Fruit fly (Drosophila melanogaster) whole organism, embryonic: ENCODE measurements around the gene dob.

ENCODE experiments used
- Atf3 ChIP-seq: fragments of 200-800 bp; sonication (Bioruptor generic); optimal IDR thresholded peaks from 3 replicates; lab custom pipeline; 2016; ENCODE audit warnings: missing biosample characterization, missing genetic modification characterization
- B-H2 ChIP-seq: fragments of 200-800 bp; sonication (Bioruptor generic); optimal IDR thresholded peaks from 2 replicates; lab custom pipeline; 2018; ENCODE audit warnings: missing biosample characterization, mild to moderate bottlenecking, missing genetic modification characterization
- CG10565 ChIP-seq: fragments of 200-800 bp; sonication (Bioruptor generic); optimal IDR thresholded peaks from 3 replicates; lab custom pipeline; 2016; ENCODE audit warnings: missing biosample characterization, mild to moderate bottlenecking, missing genetic modification characterization
- CG11398 ChIP-seq: fragments of 200-800 bp; sonication (Bioruptor generic); optimal IDR thresholded peaks from 2 replicates; lab custom pipeline; 2016; ENCODE audit warnings: missing biosample characterization, missing genetic modification characterization
- CG12769 ChIP-seq: fragments of 200-800 bp; sonication (Bioruptor generic); optimal IDR thresholded peaks from 2 replicates; lab custom pipeline; 2019; ENCODE audit warnings: missing biosample characterization, mild to moderate bottlenecking, missing genetic modification characterization, moderate library complexity
- CG12942 ChIP-seq: fragments of 200-800 bp; sonication (Bioruptor generic); optimal IDR thresholded peaks from 3 replicates; lab custom pipeline; 2016; ENCODE audit warnings: missing biosample characterization, missing genetic modification characterization
- CG14667 ChIP-seq: fragments of 200-800 bp; sonication (Bioruptor generic); IDR thresholded peaks from 2 replicates; pipeline ENCODE4 v1.3.6; 2022; ENCODE audit warnings: missing biosample characterization, missing genetic modification characterization
- CG14860 ChIP-seq: fragments of 200-800 bp; sonication (Bioruptor generic); IDR thresholded peaks from 3 replicates; pipeline ENCODE4 v1.3.6; 2022; ENCODE audit warnings: missing biosample characterization, missing genetic modification characterization; ENCODE audit not compliant: partially characterized antibody
- CG14965 ChIP-seq: fragments of 200-800 bp; sonication (Bioruptor generic); optimal IDR thresholded peaks from 2 replicates; lab custom pipeline; 2016; ENCODE audit warnings: missing biosample characterization, missing genetic modification characterization, borderline replicate concordance
- CG15601 ChIP-seq: fragments of 200-800 bp; sonication (Bioruptor generic); optimal IDR thresholded peaks from 3 replicates; lab custom pipeline; 2019; ENCODE audit warnings: missing biosample characterization, mild to moderate bottlenecking, missing genetic modification characterization, moderate library complexity
- CG1603 ChIP-seq: fragments of 200-800 bp; sonication (Bioruptor generic); optimal IDR thresholded peaks from 2 replicates; lab custom pipeline; 2019; ENCODE audit warnings: missing biosample characterization, mild to moderate bottlenecking, missing genetic modification characterization, moderate library complexity
- CG16863 ChIP-seq: fragments of 200-800 bp; sonication (Bioruptor generic); optimal IDR thresholded peaks from 3 replicates; lab custom pipeline; 2016; ENCODE audit warnings: missing biosample characterization, missing genetic modification characterization
- CG18262 ChIP-seq: fragments of 200-800 bp; optimal IDR thresholded peaks from 3 replicates; lab custom pipeline; 2019; ENCODE audit warnings: missing biosample characterization, mild to moderate bottlenecking, missing genetic modification characterization, moderate library complexity
- CG3726 ChIP-seq: fragments of 200-800 bp; sonication (Bioruptor generic); IDR thresholded peaks from 3 replicates; pipeline ENCODE4, ENCODE4 v1.3.6; 2022; ENCODE audit warnings: missing biosample characterization, missing genetic modification characterization
- CG6689 ChIP-seq: fragments of 200-800 bp; sonication (Bioruptor generic); IDR thresholded peaks from 2 replicates; pipeline ENCODE4 v1.3.6; 2022; ENCODE audit warnings: missing biosample characterization, missing genetic modification characterization
- CG6813 ChIP-seq: fragments of 200-800 bp; sonication (Bioruptor generic); optimal IDR thresholded peaks from 2 replicates; lab custom pipeline; 2017; ENCODE audit warnings: missing biosample characterization, missing genetic modification characterization, mild to moderate bottlenecking, moderate library complexity, missing genetic modification reagents
- CG7357 ChIP-seq: fragments of 200-800 bp; sonication (Bioruptor generic); IDR thresholded peaks from 3 replicates; pipeline ENCODE4 v1.3.6; 2022; ENCODE audit warnings: missing biosample characterization, missing genetic modification characterization
- CG7786 ChIP-seq: fragments of 200-800 bp; sonication (Bioruptor generic); optimal IDR thresholded peaks from 2 replicates; lab custom pipeline; 2016; ENCODE audit warnings: missing biosample characterization, missing genetic modification characterization
- CHES-1-like ChIP-seq: fragments of 200-800 bp; sonication (Bioruptor generic); optimal IDR thresholded peaks from 2 replicates; lab custom pipeline; 2016; ENCODE audit warnings: missing biosample characterization, missing genetic modification characterization
- CTCF ChIP-seq: fragments of 200-800 bp; sonication (Bioruptor generic); optimal IDR thresholded peaks from 2 replicates; lab custom pipeline; 2017; ENCODE audit warnings: missing biosample characterization, mild to moderate bottlenecking, missing genetic modification characterization, moderate library complexity
- Camta ChIP-seq: fragments of 200-800 bp; sonication (Bioruptor generic); optimal IDR thresholded peaks from 2 replicates; lab custom pipeline; 2016; ENCODE audit warnings: missing biosample characterization, missing genetic modification characterization
- CkIIα-i1 ChIP-seq: fragments of 200-800 bp; sonication (Bioruptor generic); IDR thresholded peaks from 2 replicates; pipeline ENCODE4 v1.3.6; 2022; ENCODE audit warnings: missing biosample characterization, missing genetic modification characterization
- Deaf1 ChIP-seq: fragments of 200-800 bp; optimal IDR thresholded peaks from 3 replicates; lab custom pipeline; 2019; ENCODE audit warnings: missing biosample characterization, mild to moderate bottlenecking, missing genetic modification characterization, moderate library complexity
- Dip2 ChIP-seq: fragments of 200-800 bp; sonication (Bioruptor generic); IDR thresholded peaks from 2 replicates; pipeline ENCODE4 v1.3.6; 2022; ENCODE audit warnings: missing biosample characterization, missing genetic modification characterization
- HLH3B ChIP-seq: fragments of 200-800 bp; sonication (Bioruptor generic); IDR thresholded peaks from 2 replicates; pipeline ENCODE4 v1.3.6; 2022; ENCODE audit warnings: missing biosample characterization, missing genetic modification characterization
- Hr39 ChIP-seq: fragments of >200 bp; optimal IDR thresholded peaks from 2 replicates; lab custom pipeline; 2017
- Hr51 ChIP-seq, 2 experiments: fragments of 200-800 bp; sonication (Bioruptor generic); optimal IDR thresholded peaks; 2 replicates in 1 of 2; 3 replicates in 1 of 2; lab custom pipeline; 2016 to 2018; ENCODE audit warnings: missing biosample characterization in 2 of 2, missing genetic modification characterization in 2 of 2, mild to moderate bottlenecking in 1 of 2, moderate library complexity in 1 of 2
- Myb ChIP-seq: fragments of 200-800 bp; sonication (Bioruptor generic); optimal IDR thresholded peaks from 2 replicates; lab custom pipeline; 2016; ENCODE audit warnings: missing biosample characterization, missing genetic modification characterization
- Nf-YC ChIP-seq: fragments of 200-800 bp; optimal IDR thresholded peaks from 3 replicates; lab custom pipeline; 2019; ENCODE audit warnings: missing biosample characterization, mild to moderate bottlenecking, missing genetic modification characterization, moderate library complexity
- Oli ChIP-seq: fragments of 200-800 bp; sonication (Bioruptor generic); optimal IDR thresholded peaks from 2 replicates; lab custom pipeline; 2018; ENCODE audit warnings: missing biosample characterization, mild to moderate bottlenecking, missing genetic modification characterization, moderate library complexity
- YL-1 ChIP-seq: fragments of 200-800 bp; sonication (Bioruptor generic); optimal IDR thresholded peaks from 3 replicates; lab custom pipeline; 2017; ENCODE audit warnings: missing biosample characterization, mild to moderate bottlenecking, missing genetic modification characterization
- ase ChIP-seq: fragments of 200-800 bp; sonication (Bioruptor generic); IDR thresholded peaks from 3 replicates; pipeline ENCODE4 v1.3.6; 2022; ENCODE audit warnings: missing biosample characterization, missing genetic modification characterization
- ato ChIP-seq: fragments of 200-800 bp; sonication (Bioruptor generic); IDR thresholded peaks from 2 replicates; pipeline ENCODE4 v1.3.6; 2022; ENCODE audit warnings: missing biosample characterization, missing genetic modification characterization; ENCODE audit not compliant: partially characterized antibody
- bowl ChIP-seq: fragments of 200-800 bp; sonication (Bioruptor generic); IDR thresholded peaks from 2 replicates; pipeline ENCODE4 v1.3.6; 2022; ENCODE audit warnings: missing biosample characterization, missing genetic modification characterization
- crc ChIP-seq: fragments of 200-800 bp; sonication (Bioruptor generic); optimal IDR thresholded peaks from 2 replicates; lab custom pipeline; 2016; ENCODE audit warnings: missing biosample characterization, missing genetic modification characterization
- dpn ChIP-seq, 2 experiments: fragments of 200-800 bp; sonication (Bioruptor generic); optimal IDR thresholded peaks; 3 replicates each; lab custom pipeline; 2016; ENCODE audit warnings: missing biosample characterization in 2 of 2, missing genetic modification characterization in 2 of 2
- emc ChIP-seq: fragments of 200-800 bp; sonication (Bioruptor generic); optimal IDR thresholded peaks from 2 replicates; lab custom pipeline; 2016; ENCODE audit warnings: missing biosample characterization, missing genetic modification characterization
- ewg ChIP-seq: fragments of 200-800 bp; sonication (Bioruptor generic); optimal IDR thresholded peaks from 3 replicates; lab custom pipeline; 2017; ENCODE audit warnings: mild to moderate bottlenecking, missing biosample characterization, missing genetic modification reagents, missing genetic modification characterization
- fru ChIP-seq: fragments of >200 bp; optimal IDR thresholded peaks from 2 replicates; lab custom pipeline; 2017
- luna ChIP-seq: fragments of 200-800 bp; sonication (Bioruptor generic); optimal IDR thresholded peaks from 2 replicates; lab custom pipeline; 2016; ENCODE audit warnings: missing biosample characterization, missing genetic modification characterization
- nmo ChIP-seq: fragments of 200-800 bp; sonication (Bioruptor generic); optimal IDR thresholded peaks from 2 replicates; lab custom pipeline; 2018; ENCODE audit warnings: missing biosample characterization, mild to moderate bottlenecking, missing genetic modification characterization, moderate library complexity
- nom ChIP-seq: fragments of 200-800 bp; sonication (Bioruptor generic); optimal IDR thresholded peaks from 2 replicates; lab custom pipeline; 2017; ENCODE audit warnings: missing biosample characterization, missing genetic modification characterization, mild to moderate bottlenecking, moderate library complexity, missing genetic modification reagents
- otp ChIP-seq: fragments of 200-800 bp; sonication (Bioruptor generic); IDR thresholded peaks from 3 replicates; pipeline ENCODE4, ENCODE4 v1.3.6; 2022; ENCODE audit warnings: missing biosample characterization, missing genetic modification characterization
- repo ChIP-seq: fragments of 200-800 bp; sonication (Bioruptor generic); optimal IDR thresholded peaks from 2 replicates; lab custom pipeline; 2016; ENCODE audit warnings: missing biosample characterization, missing genetic modification characterization
- scrt ChIP-seq: fragments of 200-800 bp; sonication (Bioruptor generic); optimal IDR thresholded peaks from 2 replicates; lab custom pipeline; 2018; ENCODE audit warnings: missing biosample characterization, mild to moderate bottlenecking, missing genetic modification characterization, moderate library complexity
- sug ChIP-seq: fragments of 200-800 bp; optimal IDR thresholded peaks from 2 replicates; lab custom pipeline; 2019; ENCODE audit warnings: missing biosample characterization, mild to moderate bottlenecking, missing genetic modification characterization, moderate library complexity
- tgo ChIP-seq: fragments of 200-800 bp; sonication (Bioruptor generic); IDR thresholded peaks from 3 replicates; pipeline ENCODE4 v1.3.6; 2022; ENCODE audit warnings: missing biosample characterization, missing genetic modification characterization
- trem ChIP-seq: fragments of 200-800 bp; optimal IDR thresholded peaks from 3 replicates; lab custom pipeline; 2019; ENCODE audit warnings: missing biosample characterization, mild to moderate bottlenecking, missing genetic modification characterization, moderate library complexity
- tup ChIP-seq: fragments of 200-800 bp; sonication (Bioruptor generic); optimal IDR thresholded peaks from 2 replicates; lab custom pipeline; 2016; ENCODE audit warnings: missing biosample characterization, mild to moderate bottlenecking, missing genetic modification characterization, moderate library complexity
- unpg ChIP-seq: fragments of 200-800 bp; sonication (Bioruptor generic); optimal IDR thresholded peaks from 3 replicates; lab custom pipeline; 2018; ENCODE audit warnings: missing biosample characterization, mild to moderate bottlenecking, missing genetic modification characterization, moderate library complexity
- wor ChIP-seq: fragments of 200-800 bp; sonication (Bioruptor generic); IDR thresholded peaks from 2 replicates; pipeline ENCODE4 v1.3.6; 2022; ENCODE audit warnings: missing biosample characterization, missing genetic modification characterization

The dob gene

DNA sequence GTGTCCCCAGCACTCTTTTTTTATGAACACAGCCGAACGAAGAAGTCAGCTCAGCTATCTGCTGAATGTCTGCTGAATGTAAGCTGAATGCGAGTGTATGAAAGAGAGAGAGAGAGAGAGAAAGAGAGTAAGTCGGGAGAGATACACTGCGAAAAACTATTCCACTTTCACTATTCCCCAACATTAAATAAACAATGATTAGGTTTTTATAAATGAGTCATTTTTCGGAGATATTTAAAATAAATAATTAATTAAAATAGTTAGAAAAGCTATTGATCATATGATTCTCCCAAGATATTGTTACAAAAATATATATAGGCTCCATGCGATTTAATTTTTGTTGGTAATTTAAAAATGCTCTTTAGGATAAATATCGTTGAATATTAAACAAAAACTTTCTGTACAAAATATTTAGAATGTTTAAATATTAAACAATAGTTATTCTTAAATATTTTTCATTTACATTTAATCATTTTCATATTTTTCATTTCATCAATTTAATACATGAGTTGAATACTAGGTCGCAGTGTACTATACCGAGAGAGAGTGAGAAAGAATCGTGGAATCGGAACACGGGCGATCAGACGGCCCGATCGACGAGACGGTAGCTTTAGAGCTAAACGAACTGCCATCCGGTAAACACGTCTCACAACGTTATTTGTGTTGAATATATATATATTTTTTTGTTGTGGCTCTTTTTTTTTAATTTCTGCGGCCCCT is 42.8 kb upstream of the dob start, which contains the start of gene be (continued):
- TF ChIP-seq CG18262 (tag; lab: Kevin White, UChicago) = peak; percentile 96
- no peak for TF ChIP-seq repo (GFP tag; lab: Kevin White, UChicago)
- TF ChIP-seq CG1603 = no peak
- TF ChIP-seq CG11398 = no peak
- no peak for TF ChIP-seq crc (GFP tag; lab: Kevin White, UChicago)
- TF ChIP-seq Deaf1 (tag; lab: Kevin White, UChicago) = peak; percentile 63
- no peak for TF ChIP-seq fru (lab: Kevin White, UChicago)
- TF ChIP-seq CG14667 = peak; percentile 57
- TF ChIP-seq luna (GFP tag; lab: Kevin White, UChicago) = no peak
- TF ChIP-seq CG16863 = no peak
- peak in 1 of 2 experiments; percentile 82 for TF ChIP-seq Hr51 (GFP tag; optimal IDR thresholded peaks at IDR 0.05; lab: Kevin White, UChicago)
- peak; percentile 66 for TF ChIP-seq CG12769 (tag; lab: Kevin White, UChicago)
- TF ChIP-seq dpn (GFP tag; optimal IDR thresholded peaks at IDR 0.05; lab: Kevin White, UChicago) = peak in 1 of 2 experiments; percentile 29
- no peak for TF ChIP-seq CHES-1-like (GFP tag; lab: Kevin White, UChicago)
- no peak for TF ChIP-seq tup (GFP tag; lab: Kevin White, UChicago)
- TF ChIP-seq nom = no peak
- TF ChIP-seq trem = peak; percentile 58
- TF ChIP-seq Atf3 (GFP tag; lab: Kevin White, UChicago) = no peak
- peak; percentile 66 for TF ChIP-seq Oli (tag; lab: Kevin White, UChicago)
- TF ChIP-seq CG3726 (GFP tag; lab: Robert Waterston, UW) = no peak; the same call in 2 of the 3 replicates
- TF ChIP-seq wor (GFP tag; lab: Robert Waterston, UW) = peak; percentile 36; the same call in 1 of the 2 replicates
- no peak for TF ChIP-seq scrt (GFP tag; lab: Kevin White, UChicago)
- no peak for TF ChIP-seq HLH3B (GFP tag; lab: Robert Waterston, UW)
- no peak for TF ChIP-seq Myb (GFP tag; lab: Kevin White, UChicago)
- peak; percentile 46 for TF ChIP-seq CG12942
- TF ChIP-seq nmo = peak; percentile 90
- no peak for TF ChIP-seq YL-1 (GFP tag; lab: Kevin White, UChicago)
- TF ChIP-seq CG10565 (GFP tag; lab: Kevin White, UChicago) = no peak
- TF ChIP-seq Hr39 = no peak
- TF ChIP-seq CG15601 (tag; lab: Kevin White, UChicago) = peak; percentile 71
- no peak for TF ChIP-seq bowl (GFP tag; lab: Robert Waterston, UW)
- TF ChIP-seq CG7786 (GFP tag; lab: Kevin White, UChicago) = no peak
- no peak for TF ChIP-seq CTCF (GFP tag; lab: Kevin White, UChicago)
- TF ChIP-seq otp (GFP tag; lab: Robert Waterston, UW) = 0 out of 3 replicates have a peak, but pooled peaks have one; percentile 29
- TF ChIP-seq emc (GFP tag; lab: Kevin White, UChicago) = no peak
- no peak for TF ChIP-seq CG14965 (GFP tag; lab: Kevin White, UChicago)
- TF ChIP-seq sug (tag; lab: Kevin White, UChicago) = peak; percentile 66
- TF ChIP-seq Camta = no peak
- no peak for TF ChIP-seq ewg
- peak; percentile 14 for TF ChIP-seq B-H2 (GFP tag; lab: Kevin White, UChicago)
- no peak for TF ChIP-seq CkIIα-i1
- TF ChIP-seq unpg (GFP tag; lab: Kevin White, UChicago) = peak; percentile 41
- 0 out of 3 replicates have a peak, but pooled peaks have one; percentile 4 for TF ChIP-seq ase
- peak; percentile 37 for TF ChIP-seq CG6813 (GFP tag; lab: Kevin White, UChicago)
- TF ChIP-seq ato (GFP tag; lab: Robert Waterston, UW) = no peak
- no peak for TF ChIP-seq Dip2 (GFP tag; lab: Robert Waterston, UW)
- peak; percentile 83 for TF ChIP-seq Nf-YC (tag; lab: Kevin White, UChicago)
- peak; percentile 77 for TF ChIP-seq tgo (GFP tag; lab: Robert Waterston, UW)
- TF ChIP-seq CG14860 = no peak
- peak; percentile 74 for TF ChIP-seq CG6689 (GFP tag; lab: Robert Waterston, UW)
- TF ChIP-seq CG7357 (GFP tag; lab: Robert Waterston, UW) = peak; percentile 23; the same call in 1 of the 3 replicates
